Worm (Caenorhabditis elegans) whole organism, midembryonic: ENCODE measurements around the gene T05A8.6.

Experiments
- tab-1 ChIP-seq: fragments of 200-800 bp; sonication (Bioruptor generic); IDR thresholded peaks from 2 replicates; pipeline ENCODE4 v1.3.6; 2022; ENCODE audit warnings: missing genetic modification characterization, missing compliant biosample characterization
- ztf-23 ChIP-seq: fragments of 200-800 bp; sonication (Bioruptor generic); IDR thresholded peaks from 2 replicates; pipeline ENCODE4 v1.3.6; 2022; ENCODE audit warnings: missing genetic modification reagents, missing genetic modification characterization, missing compliant biosample characterization

ce11 chrII:2692476-2692875 is 47.0 kb downstream of the T05A8.6 start, which contains the start of gene set-11:
- TF ChIP-seq ztf-23 (GFP tag; lab: Robert Waterston, UW) (no peak), tab-1 (no peak)
